Worm (Caenorhabditis elegans) whole organism, L4 larva: Measurements from ENCODE around the gene M01B2.8.
"Not testable (repeated sequence)": the region's sequence is repeated elsewhere in the genome, so short reads cannot be mapped to it uniquely, and the experiment has no call there.

ENCODE experiments used
- Y105C5A.15 ChIP-seq: fragments of 200-800 bp; sonication (Bioruptor generic); IDR thresholded peaks from 2 replicates; pipeline ENCODE4 v1.3.6; 2022; ENCODE audit warnings: missing genetic modification characterization, missing compliant biosample characterization
- Y75B8A.6 ChIP-seq: fragments of 200-800 bp; sonication (Bioruptor generic); IDR thresholded peaks from 2 replicates; pipeline ENCODE4 v1.3.6; 2022; ENCODE audit warnings: missing genetic modification reagents, missing genetic modification characterization, missing compliant biosample characterization
- aha-1 ChIP-seq: fragments of 150-350 bp; peaks from one replicate; lab custom pipeline; 2014; ENCODE audit warnings: missing biosample characterization, missing genetic modification characterization
- ceh-28 ChIP-seq: fragments of 150-350 bp; optimal IDR thresholded peaks from 2 replicates; lab custom pipeline; 2014; ENCODE audit warnings: missing biosample characterization, missing genetic modification reagents, missing genetic modification characterization
- ces-1 ChIP-seq: fragments of 150-350 bp; sonication (generic microtip); optimal IDR thresholded peaks from 4 replicates; lab custom pipeline; 2014; ENCODE audit warnings: missing biosample characterization, missing genetic modification reagents, missing genetic modification characterization
- ctbp-1 ChIP-seq: fragments of 200-800 bp; sonication (Bioruptor generic); IDR thresholded peaks from 2 replicates; pipeline ENCODE4 v1.3.6; 2022; ENCODE audit warnings: missing genetic modification reagents, missing genetic modification characterization, missing compliant biosample characterization
- daf-16 ChIP-seq, 3 experiments: sonication (generic microtip); optimal IDR thresholded peaks; 2 replicates each; lab custom pipeline; 2016 to 2017; ENCODE audit warnings: missing genetic modification characterization in 3 of 3, missing genetic modification reagents in 3 of 3, mild to moderate bottlenecking in 2 of 3, missing compliant biosample characterization in 2 of 3, missing biosample characterization in 1 of 3, moderate library complexity in 1 of 3
- dmd-8 ChIP-seq: fragments of 200-800 bp; sonication (Bioruptor generic); IDR thresholded peaks from 2 replicates; pipeline ENCODE4 v1.3.6; 2022; ENCODE audit warnings: missing genetic modification characterization, missing compliant biosample characterization
- dpl-1 ChIP-seq: fragments of 150-350 bp; optimal IDR thresholded peaks from 2 replicates; lab custom pipeline; 2014; ENCODE audit warnings: missing biosample characterization, missing genetic modification reagents, missing genetic modification characterization
- duxl-1 ChIP-seq: sonication (generic microtip); optimal IDR thresholded peaks from 2 replicates; lab custom pipeline; 2016; ENCODE audit warnings: mild to moderate bottlenecking, missing genetic modification characterization, moderate library complexity, missing compliant biosample characterization; ENCODE audit not compliant: poor library complexity
- dve-1 ChIP-seq: sonication (generic microtip); optimal IDR thresholded peaks from 2 replicates; lab custom pipeline; 2017; ENCODE audit warnings: antibody characterized with exemption, mild to moderate bottlenecking, missing genetic modification characterization, missing compliant biosample characterization; ENCODE audit not compliant: insufficient read depth
- gei-8 ChIP-seq: fragments of 200-800 bp; sonication (Bioruptor generic); optimal IDR thresholded peaks from 2 replicates; lab custom pipeline; 2018; ENCODE audit warnings: mild to moderate bottlenecking, missing genetic modification characterization, missing compliant biosample characterization
- hlh-11 ChIP-seq: fragments of 200-800 bp; sonication (Bioruptor generic); optimal IDR thresholded peaks from 2 replicates; lab custom pipeline; 2018; ENCODE audit warnings: mild to moderate bottlenecking, missing genetic modification characterization, missing compliant biosample characterization
- lim-7 ChIP-seq: fragments of 200-800 bp; sonication (Bioruptor generic); IDR thresholded peaks from 2 replicates; pipeline ENCODE4 v1.3.6; 2022; ENCODE audit warnings: missing genetic modification characterization, missing compliant biosample characterization
- lin-1 ChIP-seq: fragments of 200-800 bp; sonication (Bioruptor generic); IDR thresholded peaks from 2 replicates; pipeline ENCODE4 v1.3.6; 2022; ENCODE audit warnings: missing genetic modification reagents, missing genetic modification characterization, missing compliant biosample characterization
- lin-39 ChIP-seq: fragments of 150-350 bp; optimal IDR thresholded peaks from 2 replicates; lab custom pipeline; 2014; ENCODE audit warnings: missing biosample characterization, missing genetic modification reagents, missing genetic modification characterization
- mdt-29 ChIP-seq: fragments of 200-800 bp; sonication (Bioruptor generic); IDR thresholded peaks from 2 replicates; pipeline ENCODE4 v1.3.6; 2022; ENCODE audit warnings: missing genetic modification reagents, missing genetic modification characterization, missing compliant biosample characterization
- mxl-3 ChIP-seq: fragments of 200-800 bp; sonication (Bioruptor generic); optimal IDR thresholded peaks from 2 replicates; lab custom pipeline; 2018; ENCODE audit warnings: mild to moderate bottlenecking, missing genetic modification characterization, missing compliant biosample characterization
- nhr-102 ChIP-seq: sonication (generic microtip); optimal IDR thresholded peaks from 2 replicates; lab custom pipeline; 2016; ENCODE audit warnings: mild to moderate bottlenecking, missing genetic modification characterization, moderate library complexity, missing compliant biosample characterization
- nhr-25 ChIP-seq: sonication (generic microtip); optimal IDR thresholded peaks from 2 replicates; lab custom pipeline; 2017; ENCODE audit warnings: missing genetic modification characterization, mild to moderate bottlenecking, missing compliant biosample characterization, antibody characterized with exemption, moderate library complexity, borderline replicate concordance; ENCODE audit not compliant: insufficient read depth
- nhr-41 ChIP-seq: fragments of 200-800 bp; sonication (Bioruptor generic); IDR thresholded peaks from 2 replicates; pipeline ENCODE4 v1.3.6; 2022; ENCODE audit warnings: missing genetic modification reagents, missing genetic modification characterization, missing compliant biosample characterization
- nhr-76 ChIP-seq: fragments of 150-350 bp; optimal IDR thresholded peaks from 2 replicates; lab custom pipeline; 2014; ENCODE audit warnings: missing biosample characterization, missing genetic modification characterization
- rbr-2 ChIP-seq: sonication (generic microtip); optimal IDR thresholded peaks from 2 replicates; lab custom pipeline; 2016; ENCODE audit warnings: missing genotype, missing genetic modification characterization, missing compliant biosample characterization
- saeg-2 ChIP-seq: fragments of 200-800 bp; sonication (Bioruptor generic); IDR thresholded peaks from 2 replicates; pipeline ENCODE4 v1.3.6; 2022; ENCODE audit warnings: missing genetic modification reagents, missing genetic modification characterization, missing compliant biosample characterization
- sdz-12 ChIP-seq: fragments of 200-800 bp; sonication (Bioruptor generic); optimal IDR thresholded peaks from 2 replicates; lab custom pipeline; 2018; ENCODE audit warnings: mild to moderate bottlenecking, missing genetic modification characterization, missing compliant biosample characterization
- skn-1 ChIP-seq: fragments of 150-350 bp; optimal IDR thresholded peaks from 2 replicates; lab custom pipeline; 2014; ENCODE audit warnings: missing biosample characterization, missing genetic modification characterization
- snpc-4 ChIP-seq: fragments of 150-350 bp; optimal IDR thresholded peaks from 2 replicates; lab custom pipeline; 2014; ENCODE audit warnings: missing biosample characterization, missing genetic modification characterization
- tag-97 ChIP-seq: fragments of 200-800 bp; sonication (Bioruptor generic); IDR thresholded peaks from 2 replicates; pipeline ENCODE4 v1.3.6; 2022; ENCODE audit warnings: missing genetic modification characterization, missing compliant biosample characterization
- unc-39 ChIP-seq: sonication (generic microtip); optimal IDR thresholded peaks from 2 replicates; lab custom pipeline; 2017; ENCODE audit warnings: missing biosample characterization, missing genetic modification characterization
- zag-1 ChIP-seq: fragments of 150-350 bp; optimal IDR thresholded peaks from 2 replicates; lab custom pipeline; 2014; ENCODE audit warnings: missing biosample characterization, missing genetic modification characterization
- zfp-2 ChIP-seq: sonication (generic microtip); optimal IDR thresholded peaks from 2 replicates; lab custom pipeline; 2016; ENCODE audit warnings: mild to moderate bottlenecking, missing genetic modification characterization, missing compliant biosample characterization
- ztf-7 ChIP-seq: fragments of 150-350 bp; optimal IDR thresholded peaks from 2 replicates; lab custom pipeline; 2014; ENCODE audit warnings: missing biosample characterization, missing genetic modification characterization

M01B2.8 gene

ce11 chrV:15250304-15250703 lies 9.7 kb upstream of the M01B2.8 start, which contains the start of gene srd-28:
Gene srd-28, plus strand, starts transcription at chrV:15250604.
- not testable (repeated sequence) for TF ChIP-seq daf-16 (GFP tag; optimal IDR thresholded peaks at IDR 0.05; lab: Kevin White, UChicago); daf-16 (tag; optimal IDR thresholded peaks at IDR 0.05; lab: Kevin White, UChicago); lim-7 (GFP tag; lab: Robert Waterston, UW); nhr-41

DNA sequence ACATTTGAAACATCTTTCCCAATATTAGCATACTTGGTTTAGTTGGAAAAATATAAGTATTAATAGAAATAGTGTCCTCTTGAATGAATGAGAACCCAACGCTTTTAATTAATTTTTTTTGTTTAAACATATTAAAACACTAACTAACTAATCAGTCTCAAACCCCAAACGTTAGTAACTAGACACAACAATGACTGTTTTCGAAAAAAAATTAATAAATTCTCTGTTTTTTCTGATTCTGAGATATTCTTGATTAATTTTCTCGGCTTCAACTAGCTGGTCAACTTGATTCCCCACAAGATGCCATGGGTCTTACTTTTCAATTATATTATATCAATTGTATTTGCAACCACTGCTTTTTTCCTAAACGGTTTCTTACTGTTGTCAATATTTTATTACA lies 7.9 kb upstream of the M01B2.8 start, which contains the start of gene srbc-76:
Gene srbc-76 (plus strand): TSS at position 301 of the 400 bp plus-strand sequence.
- TF ChIP-seq dpl-1 (GFP tag; lab: Kevin White, UChicago) (no peak), sdz-12 (GFP tag; lab: Kevin White, UChicago) (no peak), nhr-25 (tag; lab: Kevin White, UChicago) (no peak), Y75B8A.6 (GFP tag; lab: Robert Waterston, UW) (no peak), skn-1 (tag; lab: Kevin White, UChicago) (no peak), duxl-1 (no peak), dve-1 (tag; lab: Kevin White, UChicago) (no peak), tag-97 (GFP tag; lab: Robert Waterston, UW) (no peak), lin-39 (no peak), Y105C5A.15 (GFP tag; lab: Robert Waterston, UW) (no peak), rbr-2 (no peak), lin-1 (GFP tag; lab: Robert Waterston, UW) (no peak), nhr-76 (tag; lab: Kevin White, UChicago) (no peak), unc-39 (tag; lab: Kevin White, UChicago) (no peak), zfp-2 (no peak), mdt-29 (GFP tag; lab: Robert Waterston, UW) (no peak), dmd-8 (GFP tag; lab: Robert Waterston, UW) (no peak), nhr-102 (tag; lab: Kevin White, UChicago) (no peak), ctbp-1 (GFP tag; lab: Robert Waterston, UW) (no peak), ces-1 (GFP tag; lab: Kevin White, UChicago) (no peak)

ce11 chrV:15253529-15253928 lies 6.5 kb upstream of the M01B2.8 start, which contains the start of gene srbc-75:
Gene srbc-75, plus strand, starts transcription at chrV:15253829.
- TF ChIP-seq aha-1 (tag; lab: Kevin White, UChicago) (peak; percentile 54), nhr-76 (tag; lab: Kevin White, UChicago) (no peak)

- not testable (repeated sequence) for TF ChIP-seq lim-7 (GFP tag; lab: Robert Waterston, UW); gei-8 (GFP tag; lab: Kevin White, UChicago); dmd-8 (GFP tag; lab: Robert Waterston, UW)
These were observed 3.3 kb upstream of the M01B2.8 start, which contains the start of gene srsx-39 for ce11 chrV:15256669-15257068. Gene srsx-39, minus strand, starts transcription at chrV:15256769.

ce11 chrV:15259049-15259448 lies 955 bp upstream of the M01B2.8 start, which contains the start of gene srsx-37:
Gene srsx-37, minus strand, starts transcription at chrV:15259149.
- no peak for TF ChIP-seq ztf-7 (tag; lab: Kevin White, UChicago)
- no peak for TF ChIP-seq nhr-41
- no peak for TF ChIP-seq hlh-11
- no peak for TF ChIP-seq saeg-2 (GFP tag; lab: Robert Waterston, UW)
- TF ChIP-seq zag-1 (tag; lab: Kevin White, UChicago) = no peak
- no peak for TF ChIP-seq ceh-28 (tag; lab: Kevin White, UChicago)
- no peak for TF ChIP-seq snpc-4
- TF ChIP-seq skn-1 (tag; lab: Kevin White, UChicago) = no peak
- no peak for TF ChIP-seq mxl-3 (GFP tag; lab: Kevin White, UChicago)
